Fruit fly (Drosophila melanogaster): ENCODE data around the gene CG34179.

The CG34179 gene

DNA sequence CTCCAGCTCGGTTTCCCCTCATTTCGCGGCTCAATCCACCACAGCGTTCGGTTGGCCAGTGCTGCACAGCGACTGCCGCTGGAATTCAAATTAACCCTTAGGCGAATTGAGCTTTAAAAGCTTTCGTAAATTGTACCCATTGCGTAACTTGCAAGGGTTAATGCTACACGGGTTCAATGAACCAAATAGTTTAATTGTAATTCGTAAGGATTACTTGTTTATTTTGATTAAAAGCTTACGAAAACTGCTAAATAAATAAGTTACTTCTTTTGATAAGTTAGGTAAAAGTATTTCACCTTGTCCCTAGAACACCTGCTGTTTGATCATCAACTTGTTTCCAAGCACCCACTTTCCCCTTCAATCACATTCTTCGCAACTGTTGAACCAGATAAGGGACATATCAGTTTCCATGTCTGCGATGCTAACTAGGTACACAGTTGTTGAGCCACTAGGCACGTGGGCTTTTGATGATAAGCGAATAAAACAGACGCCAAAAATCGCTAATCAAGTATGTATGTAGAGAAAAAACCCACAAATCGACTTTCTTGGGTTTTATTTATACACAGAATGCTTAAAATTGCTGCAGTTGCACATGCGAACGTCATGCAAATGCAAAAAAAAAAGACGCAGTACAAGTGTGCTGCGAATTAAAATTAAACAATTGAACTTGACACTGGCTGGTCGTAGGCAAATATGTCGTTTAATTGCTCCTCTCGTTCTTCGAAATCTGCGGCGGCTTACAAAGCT, 2.4 kb downstream of the CG34179 start, which contains the start of gene Pfas:
TSS of gene Pfas (minus strand) at position 79 of the 747 bp plus-strand sequence.
- TF ChIP-seq EcR (GFP tag; optimal IDR thresholded peaks at IDR 0.05): no peak
- TF ChIP-seq usp (GFP tag; optimal IDR thresholded peaks at IDR 0.05): no peak
- no peak for TF ChIP-seq pan (optimal IDR thresholded peaks at IDR 0.05)

DNA sequence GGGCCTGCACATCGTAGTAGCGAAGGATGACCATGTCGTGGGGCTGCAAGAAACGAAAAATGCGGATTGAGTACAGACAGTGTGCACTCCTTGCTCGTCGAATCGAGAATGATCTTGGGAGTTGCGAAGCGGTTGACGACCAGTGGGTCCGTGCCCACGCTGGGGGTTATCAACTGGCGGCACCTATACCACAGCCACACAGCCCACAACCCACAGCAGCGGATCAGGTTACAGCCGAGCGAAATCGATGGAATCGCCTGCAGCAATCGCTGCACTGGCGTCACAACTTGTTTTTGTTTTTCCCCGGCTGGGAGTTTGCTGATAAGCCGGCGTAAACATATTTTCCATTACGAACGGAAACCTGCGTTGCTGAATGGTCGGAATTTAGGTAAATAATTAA, 3.0 kb downstream of the CG34179 start:
- TF ChIP-seq CG8478 (optimal IDR thresholded peaks at IDR 0.05) (no peak), pan (optimal IDR thresholded peaks at IDR 0.05) (no peak), EcR (GFP tag; optimal IDR thresholded peaks at IDR 0.05) (no peak), psq (optimal IDR thresholded peaks at IDR 0.05) (no peak), Dll (optimal IDR thresholded peaks at IDR 0.05) (no peak), usp (GFP tag; optimal IDR thresholded peaks at IDR 0.05) (no peak)

DNA sequence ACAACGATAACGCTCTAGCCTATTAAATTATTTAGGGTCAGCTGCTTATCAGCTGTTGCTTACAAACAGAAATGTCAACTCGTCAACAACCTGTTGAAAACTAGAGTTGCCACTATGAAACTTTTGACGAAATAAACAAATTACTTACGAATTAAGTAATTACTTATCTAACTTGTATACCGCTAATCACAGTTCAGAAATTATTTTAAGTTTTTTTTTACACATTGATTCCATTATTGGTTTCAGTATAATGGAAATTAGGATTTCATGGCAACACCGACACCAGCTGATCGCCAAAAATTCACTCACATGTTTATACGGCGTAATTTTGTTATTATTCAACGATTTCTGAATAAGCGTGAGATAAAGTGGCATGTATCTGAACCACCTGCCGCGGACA, 10.7 kb downstream of the CG34179 start, which contains the start of the genes CG9117 and CG31643:
TSS of gene CG9117 (minus strand) at position 73 of the 400 bp plus-strand sequence.
TSS of gene CG31643 (plus strand) at position 288 of the 400 bp plus-strand sequence.
- no peak for TF ChIP-seq usp (GFP tag; optimal IDR thresholded peaks at IDR 0.05)
- TF ChIP-seq CG8478 (optimal IDR thresholded peaks at IDR 0.05): no peak
- TF ChIP-seq Dll (optimal IDR thresholded peaks at IDR 0.05): no peak
- TF ChIP-seq psq (optimal IDR thresholded peaks at IDR 0.05): no peak

DNA sequence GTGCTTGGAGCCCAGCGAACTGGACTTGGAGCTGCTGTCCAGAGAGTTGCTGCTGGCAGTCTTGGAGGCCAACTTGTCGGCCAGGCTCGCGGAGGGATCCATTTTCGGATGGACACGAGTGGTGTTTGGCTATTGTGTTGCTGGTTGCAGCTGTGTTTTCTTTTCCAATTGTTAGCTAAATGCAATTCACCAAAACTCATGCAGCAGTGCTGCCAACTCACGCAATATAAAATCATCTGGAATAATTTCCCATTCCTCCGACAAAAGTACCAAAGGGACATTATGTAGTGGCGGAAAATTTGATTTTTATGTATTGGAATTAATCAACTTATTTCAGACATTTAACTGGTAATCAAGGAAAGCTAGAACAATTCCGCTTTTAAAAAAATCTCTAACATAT, 11.8 kb downstream of the CG34179 start, which contains the start of gene mtm:
TSS of gene mtm (minus strand) at position 306 of the 400 bp plus-strand sequence.
- no peak for TF ChIP-seq psq (optimal IDR thresholded peaks at IDR 0.05)

DNA sequence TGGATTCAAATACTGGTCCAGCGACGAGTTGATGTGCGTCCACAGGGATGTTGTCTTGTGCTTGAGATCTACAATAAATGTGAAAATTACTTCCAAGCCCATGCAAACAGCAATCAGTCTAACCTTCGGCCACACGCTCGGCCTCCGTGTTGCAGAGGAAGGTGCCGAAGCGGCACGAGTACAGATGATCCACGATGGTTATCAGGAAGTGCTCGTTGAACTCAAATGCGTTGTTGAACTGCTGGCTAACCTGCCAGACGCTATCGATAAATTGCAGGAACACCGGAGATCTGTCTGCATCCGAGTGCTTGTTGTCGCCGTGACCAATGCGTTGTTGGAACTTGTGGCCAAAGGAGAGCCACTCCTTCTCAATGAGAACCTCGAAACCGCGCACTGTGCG, 13.4 kb downstream of the CG34179 start:
- no peak for TF ChIP-seq EcR (GFP tag; optimal IDR thresholded peaks at IDR 0.05)
- no peak for TF ChIP-seq psq (optimal IDR thresholded peaks at IDR 0.05)
- no peak for TF ChIP-seq Dll (optimal IDR thresholded peaks at IDR 0.05)
- TF ChIP-seq CG8478 (optimal IDR thresholded peaks at IDR 0.05): no peak
- no peak for TF ChIP-seq usp (GFP tag; optimal IDR thresholded peaks at IDR 0.05)

DNA sequence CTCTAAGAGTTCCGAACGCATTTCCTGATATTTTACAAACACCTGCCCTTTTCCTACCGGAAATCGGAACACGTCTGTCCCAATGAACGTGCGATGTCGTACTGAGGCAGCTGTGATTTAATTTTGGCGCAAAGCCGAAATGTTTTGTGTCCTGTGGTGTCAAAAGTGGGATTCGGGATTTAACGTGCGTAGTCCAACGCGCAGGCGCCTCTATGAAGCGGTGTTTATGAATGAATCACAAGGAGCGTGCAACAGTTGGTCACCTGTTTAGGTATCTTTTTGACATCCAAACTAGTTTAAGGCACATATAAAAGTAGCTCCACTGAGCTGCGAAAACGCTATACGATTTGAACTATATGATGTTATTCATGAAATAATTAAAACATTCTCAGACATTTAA, 14.2 kb downstream of the CG34179 start, which contains the start of gene CG9109:
TSS of gene CG9109 (minus strand) at position 80 of the 400 bp plus-strand sequence.
- TF ChIP-seq psq (optimal IDR thresholded peaks at IDR 0.05) (no peak), usp (GFP tag; optimal IDR thresholded peaks at IDR 0.05) (no peak), CG8478 (optimal IDR thresholded peaks at IDR 0.05) (no peak), pan (optimal IDR thresholded peaks at IDR 0.05) (no peak), Dll (optimal IDR thresholded peaks at IDR 0.05) (no peak), EcR (GFP tag; optimal IDR thresholded peaks at IDR 0.05) (no peak)

DNA sequence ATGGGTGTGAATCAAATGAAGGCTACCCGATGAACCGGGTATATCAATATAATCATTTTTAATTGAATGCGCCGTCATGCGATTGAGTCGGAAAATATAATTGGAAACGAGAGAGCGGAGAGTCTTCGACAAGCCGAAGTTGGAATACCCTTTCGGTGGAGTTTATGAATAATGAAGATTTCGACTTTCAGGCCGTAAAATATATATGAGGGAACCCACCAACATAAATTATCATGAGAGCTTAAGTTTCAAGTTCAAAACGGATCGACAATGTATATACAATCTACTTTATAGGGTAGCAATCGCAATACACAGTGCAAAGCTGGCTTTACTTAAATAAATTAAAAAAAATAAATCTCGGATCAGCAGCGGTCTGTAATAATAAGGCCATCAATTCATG, 16.7 kb downstream of the CG34179 start:
- TF ChIP-seq CG8478 (optimal IDR thresholded peaks at IDR 0.05) (no peak), pan (optimal IDR thresholded peaks at IDR 0.05) (no peak), psq (optimal IDR thresholded peaks at IDR 0.05) (no peak), usp (GFP tag; optimal IDR thresholded peaks at IDR 0.05) (no peak), EcR (GFP tag; optimal IDR thresholded peaks at IDR 0.05) (no peak), Dll (optimal IDR thresholded peaks at IDR 0.05) (no peak)

DNA sequence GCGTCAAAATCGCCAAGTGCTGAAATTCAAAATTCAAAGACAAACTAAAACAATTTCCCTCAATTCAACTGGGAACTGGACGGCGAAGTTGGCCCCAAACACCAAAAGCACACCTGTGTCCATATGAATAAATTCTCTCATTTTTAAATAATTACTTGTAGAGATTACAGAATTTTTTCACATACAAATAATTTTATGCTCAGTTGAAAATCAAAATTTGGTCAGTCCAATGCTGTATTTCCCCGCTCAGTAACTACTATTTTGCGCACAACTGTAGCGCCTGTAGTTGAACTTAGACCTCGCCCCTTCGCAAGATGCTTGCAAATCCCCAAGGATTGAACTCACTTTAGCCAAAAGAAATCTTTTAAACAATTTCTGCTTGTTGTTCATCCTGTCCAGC, 19.8 kb downstream of the CG34179 start:
- TF ChIP-seq usp (GFP tag; optimal IDR thresholded peaks at IDR 0.05) (no peak), pan (optimal IDR thresholded peaks at IDR 0.05) (no peak), CG8478 (optimal IDR thresholded peaks at IDR 0.05) (no peak), psq (optimal IDR thresholded peaks at IDR 0.05) (no peak), EcR (GFP tag; optimal IDR thresholded peaks at IDR 0.05) (no peak), Dll (optimal IDR thresholded peaks at IDR 0.05) (no peak)

DNA sequence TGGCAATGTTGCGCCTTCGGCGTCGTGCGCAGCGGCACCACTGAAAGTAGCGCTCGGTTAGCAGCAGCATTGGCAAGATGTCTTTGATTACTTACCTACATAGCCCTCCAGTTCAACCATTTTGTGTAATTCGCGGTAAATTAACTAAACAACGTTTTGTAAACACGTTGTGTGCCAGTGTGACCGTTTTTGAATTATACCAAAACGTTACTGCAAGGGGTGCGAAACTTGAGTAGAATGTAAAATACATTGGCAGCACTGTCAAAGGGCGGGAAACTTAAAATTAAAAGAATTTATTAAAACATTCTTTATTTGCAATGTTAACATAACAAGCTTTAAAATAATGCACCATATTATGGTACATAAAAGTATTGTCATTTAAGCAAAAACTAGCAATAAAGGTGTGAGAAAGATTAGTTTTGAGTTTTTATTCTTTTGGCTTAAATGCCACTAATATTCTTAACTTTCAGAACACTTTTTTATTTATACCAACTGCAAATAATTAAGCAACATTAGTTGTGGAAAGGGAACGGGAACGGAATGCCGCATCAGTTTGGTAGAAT, 24.1 kb downstream of the CG34179 start, which contains the start of gene CG9107:
TSS of gene CG9107 (minus strand) at position 195 of the 563 bp plus-strand sequence.
- TF ChIP-seq pan (optimal IDR thresholded peaks at IDR 0.05): no peak

DNA sequence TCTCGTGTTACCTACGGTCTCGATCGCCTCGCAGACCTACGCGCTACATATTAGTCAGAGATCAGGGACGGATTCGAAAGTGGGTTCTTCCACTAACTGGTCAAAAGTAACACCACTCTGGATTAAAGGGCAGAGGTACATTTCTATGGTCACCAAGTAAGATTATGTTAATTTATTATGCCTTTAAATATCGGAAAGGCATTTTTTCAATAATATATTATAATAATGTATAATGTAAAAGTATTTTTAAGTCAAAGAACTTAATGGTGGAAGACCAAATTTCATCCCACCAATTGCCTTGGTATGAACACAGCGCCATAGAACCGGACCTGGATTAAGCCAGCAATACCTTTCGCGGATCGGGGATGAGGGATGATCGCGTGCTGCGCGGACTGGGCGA, 25.7 kb downstream of the CG34179 start:
- TF ChIP-seq usp (GFP tag; optimal IDR thresholded peaks at IDR 0.05): no peak
- TF ChIP-seq EcR (GFP tag; optimal IDR thresholded peaks at IDR 0.05): no peak
- no peak for TF ChIP-seq pan (optimal IDR thresholded peaks at IDR 0.05)
- no peak for TF ChIP-seq Dll (optimal IDR thresholded peaks at IDR 0.05)
- TF ChIP-seq psq (optimal IDR thresholded peaks at IDR 0.05): no peak
- TF ChIP-seq CG8478 (optimal IDR thresholded peaks at IDR 0.05): no peak

DNA sequence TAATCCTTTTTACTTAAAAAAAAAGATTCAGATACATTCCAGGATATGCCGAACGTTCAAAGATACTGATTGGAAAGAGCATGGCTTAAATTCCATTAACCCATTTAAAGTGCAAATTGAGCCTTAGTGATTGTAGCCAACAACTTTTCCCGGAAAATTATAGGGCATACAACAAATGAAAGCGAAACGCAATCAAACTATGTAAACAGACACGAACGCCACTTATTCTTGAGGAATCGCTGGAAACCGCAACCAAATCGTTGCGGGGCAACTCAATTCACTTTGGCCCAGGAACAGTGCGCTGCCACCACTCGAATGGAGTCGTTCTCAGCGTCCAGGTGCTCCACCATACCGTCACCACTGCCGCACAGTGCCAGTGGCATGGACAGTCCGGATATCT, 28.0 kb downstream of the CG34179 start, which contains the start of gene CG13996:
TSS of gene CG13996 (plus strand) at position 301 of the 400 bp plus-strand sequence.
- no peak for TF ChIP-seq CG8478 (optimal IDR thresholded peaks at IDR 0.05)
- TF ChIP-seq EcR (GFP tag; optimal IDR thresholded peaks at IDR 0.05): no peak
- no peak for TF ChIP-seq pan (optimal IDR thresholded peaks at IDR 0.05)
- TF ChIP-seq psq (optimal IDR thresholded peaks at IDR 0.05): no peak
- TF ChIP-seq usp (GFP tag; optimal IDR thresholded peaks at IDR 0.05): no peak
- TF ChIP-seq Dll (optimal IDR thresholded peaks at IDR 0.05): no peak

DNA sequence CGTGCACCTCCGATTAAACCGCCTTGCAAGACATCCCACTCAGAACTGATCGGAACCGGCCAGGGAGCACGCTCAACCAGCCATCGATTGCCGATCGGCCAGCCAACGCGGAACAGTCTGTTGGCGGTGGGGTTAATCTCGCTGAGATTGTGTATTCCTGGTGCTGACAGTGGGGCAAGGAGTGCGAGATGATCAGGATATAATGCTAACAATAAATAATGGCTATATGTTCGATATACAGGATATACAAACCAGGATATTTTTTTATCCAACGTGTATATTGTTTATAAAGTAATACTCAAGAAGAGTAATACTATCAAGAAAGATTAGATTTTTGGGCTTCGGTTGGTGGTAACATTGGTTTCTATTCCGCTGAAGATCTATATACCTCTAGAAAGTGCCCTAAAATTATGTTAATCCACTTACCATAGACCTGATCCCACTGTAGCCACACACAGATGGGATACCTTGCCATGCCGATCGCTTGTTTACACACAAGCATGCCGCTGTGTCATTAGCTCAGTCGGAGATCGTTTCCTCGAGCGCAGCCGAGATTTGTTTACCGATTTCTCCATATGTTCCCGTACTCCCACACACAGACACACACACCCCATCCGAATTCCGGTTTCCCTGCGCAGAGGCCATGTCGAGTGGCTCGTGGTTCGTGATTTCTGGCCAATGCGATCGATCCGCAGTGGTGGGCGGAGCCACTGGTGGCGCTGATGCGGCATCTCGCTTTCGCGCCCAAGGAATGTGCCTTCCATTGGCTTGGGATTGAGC, 29.0 kb downstream of the CG34179 start, which contains the start of gene H2.0:
TSS of gene H2.0 (minus strand) at position 51 of the 780 bp plus-strand sequence.
- TF ChIP-seq usp (GFP tag; optimal IDR thresholded peaks at IDR 0.05) (no peak), Dll (optimal IDR thresholded peaks at IDR 0.05) (no peak)
